Worm (Caenorhabditis elegans) whole organism, L1 larva: ENCODE data around the gene col-160.

Experiments used
- alr-1 ChIP-seq: fragments of 200-800 bp; sonication (Bioruptor generic); optimal IDR thresholded peaks from 2 replicates; lab custom pipeline; 2018; ENCODE audit warnings: borderline replicate concordance, mild to moderate bottlenecking, missing genetic modification characterization, missing compliant biosample characterization
- aly-2 ChIP-seq: fragments of 150-350 bp; optimal IDR thresholded peaks from 2 replicates; lab custom pipeline; 2014; ENCODE audit warnings: missing biosample characterization, missing genetic modification characterization
- elt-3 ChIP-seq, 6 experiments: fragments of 150-350 bp in 1 of 6; sonication (generic microtip); optimal IDR thresholded peaks; 2 replicates each; lab custom pipeline; 2017 to 2018; ENCODE audit warnings: missing biosample characterization in 6 of 6, missing genetic modification characterization in 6 of 6, inconsistent platforms in 1 of 6
- lin-13 ChIP-seq: fragments of 150-350 bp; optimal IDR thresholded peaks from 2 replicates; lab custom pipeline; 2014; ENCODE audit warnings: missing biosample characterization, missing genetic modification reagents, missing genetic modification characterization
- lin-15B ChIP-seq: fragments of 150-350 bp; sonication (generic microtip); optimal IDR thresholded peaks from 3 replicates; lab custom pipeline; 2014; ENCODE audit warnings: missing biosample characterization, missing genetic modification characterization
- mdl-1 ChIP-seq, 2 experiments: fragments of 150-350 bp; optimal IDR thresholded peaks; 2 replicates each; lab custom pipeline; 2014 to 2017; ENCODE audit warnings: missing biosample characterization in 2 of 2, missing genetic modification characterization in 2 of 2, inconsistent platforms in 1 of 2
- nhr-77 ChIP-seq: fragments of 150-350 bp; optimal IDR thresholded peaks from 2 replicates; lab custom pipeline; 2014; ENCODE audit warnings: missing biosample characterization, missing genetic modification characterization
- skn-1 ChIP-seq: fragments of 150-350 bp; optimal IDR thresholded peaks from 2 replicates; lab custom pipeline; 2014; ENCODE audit warnings: missing biosample characterization, missing genetic modification characterization

DNA sequence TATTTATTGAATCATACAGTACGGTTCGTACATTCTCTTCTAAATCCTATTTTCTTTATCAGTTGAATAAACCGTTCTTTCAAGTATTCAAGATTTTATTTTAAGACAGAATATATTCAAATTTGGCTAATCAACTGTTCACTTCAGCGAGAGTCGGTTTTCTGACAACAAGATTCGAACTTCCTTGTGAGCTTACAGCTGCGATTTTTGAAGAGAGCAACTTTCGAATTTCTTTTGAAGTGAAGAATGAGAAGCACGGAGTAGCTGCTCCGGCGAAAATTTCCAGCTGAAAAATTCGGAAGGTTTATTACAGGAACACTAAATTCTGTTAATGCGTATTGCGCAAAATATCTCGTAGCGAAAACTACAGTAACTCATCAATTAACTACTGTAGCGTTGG is 20.5 kb downstream of the col-160 start:
- TF ChIP-seq aly-2 (tag; lab: Kevin White, UChicago) (no peak), lin-13 (GFP tag; lab: Kevin White, UChicago) (no peak), alr-1 (tag; lab: Kevin White, UChicago) (no peak), lin-15B (tag; lab: Kevin White, UChicago) (no peak), nhr-77 (no peak), elt-3 (tag; optimal IDR thresholded peaks at IDR 0.05; lab: Kevin White, UChicago) (no peak), skn-1 (no peak), mdl-1 (tag; optimal IDR thresholded peaks at IDR 0.05; lab: Kevin White, UChicago) (no peak)
